Fruit fly (Drosophila melanogaster) whole organism, adult: Measurements from ENCODE around the gene CG34012.

Experiments used
- CG11617 ChIP-seq: fragments of 200-800 bp; sonication (Bioruptor generic); optimal IDR thresholded peaks from 2 replicates; lab custom pipeline; 2017; ENCODE audit warnings: mild to moderate bottlenecking, missing biosample characterization, missing genetic modification reagents, missing genetic modification characterization
- CG12768 ChIP-seq: fragments of 200-800 bp; sonication (Bioruptor generic); optimal IDR thresholded peaks from 2 replicates; lab custom pipeline; 2017; ENCODE audit warnings: missing biosample characterization, missing genetic modification characterization, mild to moderate bottlenecking, moderate library complexity, missing genetic modification reagents
- CG14711 ChIP-seq: fragments of 200-800 bp; sonication (Bioruptor generic); optimal IDR thresholded peaks from 2 replicates; lab custom pipeline; 2018; ENCODE audit warnings: missing biosample characterization, mild to moderate bottlenecking, missing genetic modification characterization, moderate library complexity
- CG1620 ChIP-seq: fragments of 200-800 bp; sonication (Bioruptor generic); optimal IDR thresholded peaks from 2 replicates; lab custom pipeline; 2016; ENCODE audit warnings: missing biosample characterization, missing genetic modification characterization
- CG33017 ChIP-seq: fragments of 200-800 bp; sonication (Bioruptor generic); optimal IDR thresholded peaks from 2 replicates; lab custom pipeline; 2018; ENCODE audit warnings: missing biosample characterization, mild to moderate bottlenecking, missing genetic modification characterization, moderate library complexity
- CG5204 ChIP-seq: fragments of 200-800 bp; sonication (Bioruptor generic); optimal IDR thresholded peaks from 2 replicates; lab custom pipeline; 2016; ENCODE audit warnings: missing biosample characterization, missing genetic modification characterization
- CG7045 ChIP-seq: fragments of 200-800 bp; sonication (Bioruptor generic); optimal IDR thresholded peaks from 2 replicates; lab custom pipeline; 2017; ENCODE audit warnings: missing biosample characterization, mild to moderate bottlenecking, missing genetic modification characterization
- CG7101 ChIP-seq: fragments of 200-800 bp; sonication (Bioruptor generic); optimal IDR thresholded peaks from 2 replicates; lab custom pipeline; 2018; ENCODE audit warnings: missing biosample characterization, mild to moderate bottlenecking, missing genetic modification characterization, moderate library complexity
- Clk ChIP-seq: fragments of 200-800 bp; sonication (Bioruptor generic); optimal IDR thresholded peaks from 2 replicates; lab custom pipeline; 2017; ENCODE audit warnings: missing biosample characterization, missing genetic modification characterization
- Crg-1 ChIP-seq: fragments of 200-800 bp; sonication (Bioruptor generic); optimal IDR thresholded peaks from 2 replicates; lab custom pipeline; 2016; ENCODE audit warnings: missing biosample characterization, missing genetic modification characterization
- Hr96 ChIP-seq: fragments of 200-800 bp; sonication (Bioruptor generic); optimal IDR thresholded peaks from 2 replicates; lab custom pipeline; 2016; ENCODE audit warnings: missing biosample characterization, missing genetic modification characterization
- Mnt ChIP-seq: fragments of 200-800 bp; sonication (Bioruptor generic); optimal IDR thresholded peaks from 2 replicates; lab custom pipeline; 2016; ENCODE audit warnings: missing biosample characterization, mild to moderate bottlenecking, missing genetic modification characterization
- bab1 ChIP-seq: fragments of 200-800 bp; sonication (Bioruptor generic); optimal IDR thresholded peaks from 3 replicates; lab custom pipeline; 2019; ENCODE audit warnings: missing biosample characterization, mild to moderate bottlenecking, missing genetic modification characterization, moderate library complexity
- cic ChIP-seq: fragments of 200-800 bp; sonication (Bioruptor generic); optimal IDR thresholded peaks from 2 replicates; lab custom pipeline; 2017; ENCODE audit warnings: missing biosample characterization, mild to moderate bottlenecking, missing genetic modification characterization, moderate library complexity
- cnc ChIP-seq, 2 experiments: fragments of >200 bp; optimal IDR thresholded peaks; 2 replicates each; lab custom pipeline; 2017
- kay ChIP-seq: fragments of 200-800 bp; sonication (Bioruptor generic); peaks from one replicate; lab custom pipeline; 2016; ENCODE audit warnings: missing biosample characterization, missing genetic modification characterization, borderline replicate concordance
- ovo ChIP-seq: fragments of 200-800 bp; sonication (Bioruptor generic); optimal IDR thresholded peaks from 2 replicates; lab custom pipeline; 2016; ENCODE audit warnings: missing biosample characterization, missing genetic modification characterization
- pad ChIP-seq: fragments of 200-800 bp; sonication (Bioruptor generic); optimal IDR thresholded peaks from 3 replicates; lab custom pipeline; 2017; ENCODE audit warnings: missing biosample characterization, missing genetic modification characterization, mild to moderate bottlenecking, moderate library complexity, missing genetic modification reagents
- tj ChIP-seq: fragments of 200-800 bp; sonication (Bioruptor generic); optimal IDR thresholded peaks from 3 replicates; lab custom pipeline; 2017; ENCODE audit warnings: missing biosample characterization, mild to moderate bottlenecking, missing genetic modification characterization, moderate library complexity
- toe ChIP-seq: fragments of 200-800 bp; sonication (Bioruptor generic); optimal IDR thresholded peaks from 2 replicates; lab custom pipeline; 2016; ENCODE audit warnings: missing biosample characterization, missing genetic modification characterization

Gene CG34012

dm6 chr3L:11091943-11092609 lies 17.2 kb downstream of the CG34012 start:
- TF ChIP-seq CG7101 (tag; lab: Kevin White, UChicago): peak; percentile 78
- peak; percentile 90 for TF ChIP-seq Crg-1 (GFP tag; lab: Kevin White, UChicago)
- TF ChIP-seq cic (GFP tag; lab: Kevin White, UChicago): peak; percentile 82
- peak; percentile 82 for TF ChIP-seq CG12768 (GFP tag; lab: Kevin White, UChicago)
- TF ChIP-seq pad (GFP tag; lab: Kevin White, UChicago): peak; percentile 76
- TF ChIP-seq Mnt (GFP tag; lab: Kevin White, UChicago): peak; percentile 70
- TF ChIP-seq tj (GFP tag; lab: Kevin White, UChicago): peak; percentile 51
- no peak for TF ChIP-seq cnc (optimal IDR thresholded peaks at IDR 0.05; lab: Kevin White, UChicago)
- TF ChIP-seq CG5204: peak; percentile 24
- peak; percentile 7 for TF ChIP-seq ovo (GFP tag; lab: Kevin White, UChicago)
- peak; percentile 53 for TF ChIP-seq Clk (GFP tag; lab: Kevin White, UChicago)
- no peak for TF ChIP-seq bab1 (GFP tag; lab: Kevin White, UChicago)
- peak; percentile 75 for TF ChIP-seq toe (GFP tag; lab: Kevin White, UChicago)
- TF ChIP-seq CG7045 (GFP tag; lab: Kevin White, UChicago): peak; percentile 56
- TF ChIP-seq CG14711 (tag; lab: Kevin White, UChicago): peak; percentile 54
- TF ChIP-seq CG1620 (GFP tag; lab: Kevin White, UChicago): peak; percentile 79
- peak; percentile 50 for TF ChIP-seq CG33017 (tag; lab: Kevin White, UChicago)
- TF ChIP-seq kay (GFP tag; lab: Kevin White, UChicago): peak; percentile 6
- peak; percentile 81 for TF ChIP-seq Hr96 (GFP tag; lab: Kevin White, UChicago)
- peak; percentile 63 for TF ChIP-seq CG11617 (GFP tag; lab: Kevin White, UChicago)

dm6 chr3L:11089805-11090440 lies 19.4 kb downstream of the CG34012 start:
- TF ChIP-seq CG11617 (GFP tag; lab: Kevin White, UChicago) (peak; percentile 77), CG1620 (GFP tag; lab: Kevin White, UChicago) (no peak), CG33017 (tag; lab: Kevin White, UChicago) (peak; percentile 48), ovo (GFP tag; lab: Kevin White, UChicago) (no peak), CG12768 (GFP tag; lab: Kevin White, UChicago) (no peak), CG5204 (peak; percentile 50), toe (GFP tag; lab: Kevin White, UChicago) (no peak), Crg-1 (GFP tag; lab: Kevin White, UChicago) (no peak), Hr96 (GFP tag; lab: Kevin White, UChicago) (no peak), pad (GFP tag; lab: Kevin White, UChicago) (peak; percentile 15), cic (GFP tag; lab: Kevin White, UChicago) (no peak), bab1 (GFP tag; lab: Kevin White, UChicago) (peak; percentile 59), cnc (optimal IDR thresholded peaks at IDR 0.05; lab: Kevin White, UChicago) (no peak), kay (GFP tag; lab: Kevin White, UChicago) (peak; percentile 86), Clk (GFP tag; lab: Kevin White, UChicago) (no peak), Mnt (GFP tag; lab: Kevin White, UChicago) (no peak), CG14711 (tag; lab: Kevin White, UChicago) (peak; percentile 29), tj (GFP tag; lab: Kevin White, UChicago) (peak; percentile 63), CG7101 (tag; lab: Kevin White, UChicago) (peak; percentile 47), CG7045 (GFP tag; lab: Kevin White, UChicago) (peak; percentile 39)

- peak; percentile 73 for TF ChIP-seq Mnt (GFP tag; lab: Kevin White, UChicago)
- peak; percentile 7 for TF ChIP-seq CG14711 (tag; lab: Kevin White, UChicago)
- TF ChIP-seq cic (GFP tag; lab: Kevin White, UChicago): peak; percentile 26
- no peak for TF ChIP-seq Crg-1 (GFP tag; lab: Kevin White, UChicago)
Observed at dm6 chr3L:11085810-11086209, 23.5 kb downstream of the CG34012 start.

dm6 chr3L:11084557-11085231 lies 24.6 kb downstream of the CG34012 start:
- TF ChIP-seq CG33017 (tag; lab: Kevin White, UChicago): peak; percentile 96
- TF ChIP-seq tj (GFP tag; lab: Kevin White, UChicago): peak; percentile 79
- TF ChIP-seq Hr96 (GFP tag; lab: Kevin White, UChicago): no peak
- TF ChIP-seq cnc (optimal IDR thresholded peaks at IDR 0.05; lab: Kevin White, UChicago): no peak
- TF ChIP-seq CG14711 (tag; lab: Kevin White, UChicago): peak; percentile 93
- TF ChIP-seq ovo (GFP tag; lab: Kevin White, UChicago): no peak
- TF ChIP-seq kay (GFP tag; lab: Kevin White, UChicago): peak; percentile 86
- TF ChIP-seq Mnt (GFP tag; lab: Kevin White, UChicago): peak; percentile 65
- TF ChIP-seq CG12768 (GFP tag; lab: Kevin White, UChicago): peak; percentile 97
- peak; percentile 95 for TF ChIP-seq CG11617 (GFP tag; lab: Kevin White, UChicago)
- peak; percentile 93 for TF ChIP-seq Crg-1 (GFP tag; lab: Kevin White, UChicago)
- peak; percentile 82 for TF ChIP-seq cic (GFP tag; lab: Kevin White, UChicago)
- no peak for TF ChIP-seq CG5204
- TF ChIP-seq CG7101 (tag; lab: Kevin White, UChicago): peak; percentile 94
- TF ChIP-seq Clk (GFP tag; lab: Kevin White, UChicago): peak; percentile 88
- TF ChIP-seq bab1 (GFP tag; lab: Kevin White, UChicago): peak; percentile 96
- TF ChIP-seq toe (GFP tag; lab: Kevin White, UChicago): no peak
- peak; percentile 94 for TF ChIP-seq CG7045 (GFP tag; lab: Kevin White, UChicago)
- peak; percentile 93 for TF ChIP-seq CG1620 (GFP tag; lab: Kevin White, UChicago)
- peak; percentile 85 for TF ChIP-seq pad (GFP tag; lab: Kevin White, UChicago)
